Fruit fly (Drosophila melanogaster): ENCODE measurements around the gene Hem.

dm6 chr3L:22316913-22317312, 28.9 kb upstream of the Hem start:
- TF ChIP-seq usp (GFP tag; optimal IDR thresholded peaks at IDR 0.05) = no peak
- no peak for TF ChIP-seq psq (optimal IDR thresholded peaks at IDR 0.05)
- no peak for TF ChIP-seq pan (optimal IDR thresholded peaks at IDR 0.05)
- no peak for TF ChIP-seq Dll (optimal IDR thresholded peaks at IDR 0.05)
- no peak for TF ChIP-seq CG8478 (optimal IDR thresholded peaks at IDR 0.05)

Data from whole organism.